Fruit fly (Drosophila melanogaster): ENCODE measurements around the gene CG34283.

CG34283 gene

dm6 chr3R:18733580-18733979 lies 11.2 kb upstream of the CG34283 start:
- TF ChIP-seq noc (tag; optimal IDR thresholded peaks at IDR 0.05), result no peak

dm6 chr3R:18732381-18732780 lies 10.0 kb upstream of the CG34283 start, which contains the start of gene CG14302:
TSS of gene CG14302 (plus strand) at chr3R:18732681.
- TF ChIP-seq noc (tag; optimal IDR thresholded peaks at IDR 0.05), result no peak

dm6 chr3R:18731241-18731640 lies 8.9 kb upstream of the CG34283 start:
- TF ChIP-seq noc (tag; optimal IDR thresholded peaks at IDR 0.05), result no peak

- no peak for TF ChIP-seq noc (tag; optimal IDR thresholded peaks at IDR 0.05)
These were observed 6.0 kb upstream of the CG34283 start, which contains the start of gene CG7715 for dm6 chr3R:18728368-18728767. TSS of gene CG7715 (minus strand) at chr3R:18728468.

DNA sequence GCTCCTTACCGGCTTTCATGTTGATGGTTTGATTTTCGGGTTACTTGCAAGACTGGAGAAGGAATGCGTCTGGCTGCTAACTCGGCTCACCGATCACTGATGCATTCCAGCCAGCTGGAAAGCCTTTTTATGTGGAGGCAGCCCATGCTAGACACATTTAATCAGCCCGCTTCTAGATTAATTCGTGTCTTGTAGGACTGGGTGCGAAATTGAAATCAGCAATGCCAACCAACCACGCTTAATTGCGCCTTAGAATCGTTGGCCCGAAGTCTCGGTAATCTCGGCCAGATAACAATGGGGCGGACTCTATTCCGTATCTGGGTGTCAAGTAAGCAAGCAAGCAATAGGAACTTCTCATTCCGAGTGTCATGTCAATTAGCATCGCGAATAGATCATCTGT lies 3.9 kb upstream of the CG34283 start, which contains the start of gene CG7714:
TSS of gene CG7714 (minus strand) at position 101 of the 400 bp plus-strand sequence.
- no peak for TF ChIP-seq noc (tag; optimal IDR thresholded peaks at IDR 0.05)

- TF ChIP-seq noc (tag; optimal IDR thresholded peaks at IDR 0.05), result no peak
These were observed 1.0 kb downstream of the CG34283 start for dm6 chr3R:18721368-18721767.

DNA sequence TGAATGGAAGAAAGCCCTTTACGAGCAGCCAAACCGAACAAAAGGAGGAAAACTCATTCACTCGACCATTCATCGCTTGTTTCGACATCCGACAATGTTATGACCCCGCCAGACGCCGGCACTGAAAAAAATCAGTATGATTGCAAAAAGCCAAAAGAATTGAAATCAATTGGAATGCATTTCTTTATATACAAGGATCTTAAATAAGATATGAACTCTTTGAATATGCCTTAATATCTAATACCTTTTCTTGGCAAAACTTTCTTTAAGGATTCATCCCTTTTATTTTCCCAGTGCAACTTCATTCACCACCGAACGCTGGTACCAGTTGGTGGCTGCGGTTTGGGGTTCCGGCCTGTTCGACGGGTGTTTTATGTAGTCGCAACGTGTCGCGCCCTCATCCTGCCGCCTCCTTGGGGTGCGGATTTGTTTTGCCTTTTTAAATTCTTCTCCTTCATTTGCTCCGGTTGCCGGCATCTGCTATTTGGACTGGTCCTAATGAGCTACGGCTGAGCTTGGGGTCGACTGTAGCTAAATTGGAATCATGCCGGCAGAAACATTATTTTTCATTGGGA lies 2.5 kb downstream of the CG34283 start:
- TF ChIP-seq noc (tag; optimal IDR thresholded peaks at IDR 0.05), result peak; percentile 45

DNA sequence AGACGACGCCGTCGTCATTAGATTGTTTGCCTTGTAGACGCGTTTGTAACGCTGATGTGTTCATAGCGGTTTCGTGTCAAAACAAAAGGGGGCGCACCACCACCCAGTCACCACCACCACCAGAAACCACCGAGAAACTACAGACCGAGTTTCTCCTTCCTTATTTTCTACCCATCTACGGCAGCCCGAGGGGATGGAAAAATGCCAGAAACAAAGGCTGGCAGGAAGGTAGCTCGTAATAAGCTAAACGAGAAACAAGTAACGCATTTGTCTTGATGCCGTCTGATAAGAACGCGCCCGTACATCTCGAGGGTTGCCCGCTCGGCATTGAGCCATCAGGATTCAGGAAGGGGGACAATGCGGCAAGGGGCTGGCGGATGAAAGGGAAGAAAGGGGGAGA lies 14.9 kb downstream of the CG34283 start:
- no peak for TF ChIP-seq noc (tag; optimal IDR thresholded peaks at IDR 0.05)

DNA sequence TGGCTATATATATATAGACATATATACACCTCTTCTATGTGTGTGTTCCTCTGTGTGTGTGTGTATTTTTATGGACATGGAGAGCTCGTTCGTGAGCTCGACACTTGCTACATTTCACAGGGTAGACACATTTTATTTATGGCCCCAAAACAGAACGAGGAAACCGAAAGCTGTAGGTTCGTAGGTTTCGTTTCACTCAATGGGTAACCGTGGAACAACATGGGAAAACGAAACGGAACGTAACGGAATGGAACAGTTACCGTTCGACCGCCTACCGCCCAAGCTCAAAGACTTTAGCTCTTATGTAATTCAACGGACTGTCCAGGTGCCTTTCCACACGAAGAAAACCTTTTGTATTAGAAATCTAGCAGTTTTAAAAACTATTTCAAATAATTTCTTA lies 16.1 kb downstream of the CG34283 start:
- TF ChIP-seq noc (tag; optimal IDR thresholded peaks at IDR 0.05), result no peak

DNA sequence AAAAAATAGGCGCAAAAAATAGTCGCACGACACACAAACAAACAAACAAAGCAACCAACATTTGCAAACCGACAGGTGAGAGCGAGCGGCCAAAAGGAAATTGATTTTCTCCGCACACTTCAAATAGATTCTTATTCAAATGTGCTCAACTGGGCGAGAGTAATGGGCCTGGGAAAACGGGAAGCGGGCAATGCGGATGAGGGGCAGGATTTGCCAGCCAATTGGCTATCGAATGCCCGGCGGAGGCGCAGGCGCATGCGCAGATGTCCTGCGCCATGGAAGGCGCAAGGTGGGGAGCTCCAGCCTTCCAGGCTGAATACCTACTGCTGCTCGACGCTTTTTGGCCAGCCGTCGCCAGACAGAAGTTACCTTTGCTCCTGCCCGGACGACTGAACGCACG lies 17.2 kb downstream of the CG34283 start, which contains the start of the genes ChAT and VAChT:
TSS of gene ChAT (plus strand) at position 352 of the 400 bp plus-strand sequence.
TSS of gene VAChT (plus strand) at position 352 of the 400 bp plus-strand sequence.
- no peak for TF ChIP-seq noc (tag; optimal IDR thresholded peaks at IDR 0.05)

dm6 chr3R:18703514-18703913 lies 18.9 kb downstream of the CG34283 start:
- no peak for TF ChIP-seq noc (tag; optimal IDR thresholded peaks at IDR 0.05)

DNA sequence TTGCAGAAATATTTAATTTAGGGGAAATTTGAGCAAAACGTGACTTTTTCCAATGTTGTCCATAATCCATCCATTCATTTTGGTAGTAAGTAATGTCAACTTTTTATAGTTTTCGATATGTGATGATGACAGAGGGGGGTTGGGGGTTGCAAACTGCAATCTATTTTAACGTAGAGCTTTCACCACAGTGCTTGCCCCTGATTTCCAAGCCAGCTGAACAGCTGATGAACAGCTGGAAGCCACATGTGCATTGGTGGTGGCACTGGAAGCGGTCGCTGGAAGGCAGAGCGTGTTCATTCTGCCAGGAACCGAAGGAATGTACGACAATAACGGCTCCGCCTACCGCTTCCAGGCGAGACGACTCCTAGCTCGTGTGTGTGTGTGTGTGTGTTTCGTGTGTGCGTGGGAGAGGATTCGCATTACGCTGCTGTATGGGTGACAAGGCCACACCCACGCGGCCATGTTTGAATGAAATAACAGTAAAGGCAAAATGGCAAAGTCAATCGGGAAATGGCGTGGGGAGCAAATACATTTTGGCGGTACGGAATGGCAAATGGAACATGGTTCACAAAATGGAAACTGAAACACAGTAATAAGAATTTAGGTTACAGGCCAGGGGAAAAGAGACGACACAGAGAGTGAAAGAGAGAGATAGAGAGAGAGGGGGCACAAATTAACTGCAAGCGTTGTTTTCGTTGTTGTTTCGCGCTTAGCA lies 23.4 kb downstream of the CG34283 start:
- no peak for TF ChIP-seq noc (tag; optimal IDR thresholded peaks at IDR 0.05)

DNA sequence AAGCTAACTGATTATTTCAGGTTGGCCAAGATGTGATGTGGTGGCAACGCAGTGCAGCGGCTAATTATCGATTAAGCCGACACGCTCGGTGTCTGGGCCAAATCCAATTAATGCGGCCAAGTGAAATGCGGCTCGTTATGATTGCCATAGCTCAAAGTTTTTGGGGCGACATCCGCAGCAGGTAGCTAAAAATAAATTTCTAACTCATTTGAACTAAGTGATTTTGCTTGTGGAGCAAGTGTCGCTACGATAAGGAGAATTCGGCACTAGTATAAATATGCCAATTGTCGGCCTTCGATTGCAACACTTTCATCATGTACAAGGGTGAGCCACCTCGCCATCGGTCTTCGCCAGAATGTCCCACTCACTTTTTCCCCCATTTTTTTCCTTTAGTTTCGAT lies 27.4 kb downstream of the CG34283 start, which contains the start of gene CG34282:
TSS of gene CG34282 (plus strand) at position 301 of the 400 bp plus-strand sequence.
- TF ChIP-seq noc (tag; optimal IDR thresholded peaks at IDR 0.05), result no peak

dm6 chr3R:18693611-18694010 lies 28.8 kb downstream of the CG34283 start, which contains the start of gene CG14300:
TSS of gene CG14300 (minus strand) at chr3R:18693711.
- no peak for TF ChIP-seq noc (tag; optimal IDR thresholded peaks at IDR 0.05)

- TF ChIP-seq noc (tag; optimal IDR thresholded peaks at IDR 0.05), result no peak
These were observed 29.8 kb downstream of the CG34283 start, which contains the start of gene Muc91C for dm6 chr3R:18692619-18693018. TSS of gene Muc91C (minus strand) at chr3R:18692719.

DNA sequence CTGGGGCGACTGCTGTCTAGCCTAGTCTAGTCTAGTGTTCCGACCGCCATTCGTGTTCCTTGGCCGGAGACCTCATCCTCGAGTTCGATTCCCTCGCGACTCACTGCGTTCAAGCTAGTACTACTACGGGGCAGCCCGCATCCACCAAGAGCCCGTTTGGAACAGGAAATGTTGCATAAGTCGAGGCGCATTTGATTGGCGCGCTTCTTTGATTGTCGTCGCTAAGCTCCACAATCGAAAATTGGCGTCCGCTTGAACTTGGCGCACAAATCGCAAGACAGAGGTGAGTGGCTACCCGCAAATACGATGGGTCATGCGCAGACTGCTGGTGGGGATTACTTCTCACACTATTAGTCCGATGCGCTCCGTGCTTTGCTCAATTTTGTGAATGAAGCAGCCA lies 41.3 kb downstream of the CG34283 start:
- TF ChIP-seq noc (tag; optimal IDR thresholded peaks at IDR 0.05), result no peak

DNA sequence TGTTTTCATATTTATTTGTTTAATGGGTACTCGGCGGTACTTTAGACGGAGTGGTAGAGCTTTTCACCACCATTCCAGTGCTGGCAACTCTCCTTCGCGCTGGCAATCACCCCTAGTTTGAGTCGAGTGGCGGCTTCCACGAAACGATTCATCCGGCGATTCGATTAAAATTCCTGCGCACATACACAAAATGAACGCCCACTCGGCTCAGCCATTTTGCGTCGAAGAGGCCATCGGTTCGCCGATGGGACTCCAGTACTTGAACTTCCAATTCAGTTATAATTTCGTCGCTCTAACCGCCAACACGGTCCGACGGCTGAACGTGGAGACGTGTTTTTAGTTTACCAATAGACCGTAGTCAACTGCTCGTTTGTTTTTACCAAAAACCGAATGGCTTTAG lies 42.1 kb downstream of the CG34283 start, which contains the start of the genes CG46318 and ChT:
TSS of gene CG46318 (plus strand) at position 273 of the 400 bp plus-strand sequence.
TSS of gene ChT (plus strand) at position 273 of the 400 bp plus-strand sequence.
- TF ChIP-seq noc (tag; optimal IDR thresholded peaks at IDR 0.05), result no peak
